Worm (Caenorhabditis elegans) whole organism, mixed stage, embryonic: ENCODE results near the gene nspc-7.

Experiments
- ceh-43 ChIP-seq: fragments of 200-800 bp; sonication (Bioruptor generic); optimal IDR thresholded peaks from 2 replicates; lab custom pipeline; 2018; ENCODE audit warnings: mild to moderate bottlenecking, missing genetic modification characterization, moderate library complexity, missing compliant biosample characterization
- ceh-83 ChIP-seq: fragments of 200-800 bp; sonication (Bioruptor generic); optimal IDR thresholded peaks from 2 replicates; lab custom pipeline; 2018; ENCODE audit warnings: mild to moderate bottlenecking, missing genetic modification characterization, missing compliant biosample characterization
- ces-1 ChIP-seq: fragments of 150-350 bp; optimal IDR thresholded peaks from 2 replicates; lab custom pipeline; 2014; ENCODE audit warnings: missing biosample characterization, missing genetic modification reagents, missing genetic modification characterization
- cnd-1 ChIP-seq: fragments of 200-800 bp; sonication (Bioruptor generic); optimal IDR thresholded peaks from 2 replicates; lab custom pipeline; 2018; ENCODE audit warnings: mild to moderate bottlenecking, missing genetic modification characterization, missing compliant biosample characterization
- elt-3 ChIP-seq: fragments of 150-350 bp; optimal IDR thresholded peaks from 2 replicates; lab custom pipeline; 2014; ENCODE audit warnings: missing biosample characterization, missing genetic modification characterization
- mep-1 ChIP-seq: fragments of 150-350 bp; optimal IDR thresholded peaks from 2 replicates; lab custom pipeline; 2017; ENCODE audit warnings: missing biosample characterization, missing genetic modification reagents, missing genetic modification characterization, inconsistent platforms
- nhr-237 ChIP-seq: fragments of 150-350 bp; optimal IDR thresholded peaks from 2 replicates; lab custom pipeline; 2014; ENCODE audit warnings: missing biosample characterization, missing genetic modification characterization
- nhr-28 ChIP-seq: fragments of 150-350 bp; optimal IDR thresholded peaks from 2 replicates; lab custom pipeline; 2014; ENCODE audit warnings: missing biosample characterization, missing genetic modification characterization
- pha-4 ChIP-seq: fragments of 150-350 bp; optimal IDR thresholded peaks from 2 replicates; lab custom pipeline; 2018; ENCODE audit warnings: missing biosample characterization, missing genetic modification reagents, missing genetic modification characterization
- snpc-4 ChIP-seq: fragments of 150-350 bp; optimal IDR thresholded peaks from 2 replicates; lab custom pipeline; 2014; ENCODE audit warnings: missing biosample characterization, missing genetic modification characterization
- sptf-1 ChIP-seq: sonication (generic microtip); optimal IDR thresholded peaks from 2 replicates; lab custom pipeline; 2017; ENCODE audit warnings: mild to moderate bottlenecking, missing genetic modification characterization, moderate library complexity, missing compliant biosample characterization
- ztf-11 ChIP-seq: fragments of 150-350 bp; optimal IDR thresholded peaks from 2 replicates; lab custom pipeline; 2014; ENCODE audit warnings: missing biosample characterization, missing genetic modification characterization

- TF ChIP-seq pha-4 (tag; lab: Kevin White, UChicago) (no peak), sptf-1 (tag; lab: Kevin White, UChicago) (no peak), ceh-83 (no peak), ceh-43 (GFP tag; lab: Kevin White, UChicago) (no peak), cnd-1 (tag; lab: Kevin White, UChicago) (no peak), snpc-4 (tag; lab: Kevin White, UChicago) (no peak), mep-1 (tag; lab: Kevin White, UChicago) (no peak), nhr-237 (tag; lab: Kevin White, UChicago) (no peak), ztf-11 (tag; lab: Kevin White, UChicago) (no peak), nhr-28 (tag; lab: Kevin White, UChicago) (no peak), elt-3 (tag; lab: Kevin White, UChicago) (no peak), ces-1 (GFP tag; lab: Kevin White, UChicago) (no peak)
Observed at ce11 chrX:8568423-8568903, 26.8 kb downstream of the nspc-7 start.
